Fruit fly (Drosophila melanogaster) whole organism, embryonic: ENCODE results near the gene ATP7.

Experiments used
- CG10543 ChIP-seq: fragments of 200-800 bp; sonication (Bioruptor generic); optimal IDR thresholded peaks from 3 replicates; lab custom pipeline; 2017; ENCODE audit warnings: missing biosample characterization, mild to moderate bottlenecking, missing genetic modification characterization, moderate library complexity
- CG11560 ChIP-seq: fragments of 200-800 bp; sonication (Bioruptor generic); IDR thresholded peaks from 3 replicates; pipeline ENCODE4 v1.3.6; 2022; ENCODE audit warnings: missing biosample characterization, missing genetic modification characterization
- CG11695 ChIP-seq: fragments of 200-800 bp; sonication (Bioruptor generic); IDR thresholded peaks from 3 replicates; pipeline ENCODE4 v1.3.6; 2022; ENCODE audit warnings: missing biosample characterization, missing genetic modification characterization
- CG12769 ChIP-seq: fragments of 200-800 bp; sonication (Bioruptor generic); optimal IDR thresholded peaks from 2 replicates; lab custom pipeline; 2019; ENCODE audit warnings: missing biosample characterization, mild to moderate bottlenecking, missing genetic modification characterization, moderate library complexity
- CG14050 ChIP-seq: fragments of 200-800 bp; sonication (Bioruptor generic); IDR thresholded peaks from 3 replicates; pipeline ENCODE4 v1.3.6; 2022; ENCODE audit warnings: missing biosample characterization, missing genetic modification characterization
- CG15269 ChIP-seq: fragments of 200-800 bp; sonication (Bioruptor generic); optimal IDR thresholded peaks from 2 replicates; lab custom pipeline; 2018; ENCODE audit warnings: missing biosample characterization, mild to moderate bottlenecking, missing genetic modification characterization, moderate library complexity
- CG1529 ChIP-seq: fragments of 200-800 bp; sonication (Bioruptor generic); optimal IDR thresholded peaks from 3 replicates; lab custom pipeline; 2018; ENCODE audit warnings: missing biosample characterization, missing genetic modification characterization
- CG16813 ChIP-seq: fragments of 200-800 bp; sonication (Bioruptor generic); IDR thresholded peaks from 3 replicates; pipeline ENCODE4 v1.3.6; 2022; ENCODE audit warnings: missing biosample characterization, missing genetic modification characterization; ENCODE audit not compliant: partially characterized antibody
- CG1832 ChIP-seq: fragments of 200-800 bp; sonication (Bioruptor generic); optimal IDR thresholded peaks from 2 replicates; lab custom pipeline; 2017; ENCODE audit warnings: missing biosample characterization, mild to moderate bottlenecking, missing genetic modification characterization, inconsistent platforms
- CG18599 ChIP-seq: fragments of 200-800 bp; sonication (Bioruptor generic); optimal IDR thresholded peaks from 3 replicates; lab custom pipeline; 2017; ENCODE audit warnings: missing biosample characterization, missing genetic modification characterization, mild to moderate bottlenecking, moderate library complexity, missing genetic modification reagents
- CG3163 ChIP-seq: fragments of 200-800 bp; sonication (Bioruptor generic); optimal IDR thresholded peaks from 3 replicates; lab custom pipeline; 2016; ENCODE audit warnings: missing biosample characterization, missing genetic modification characterization
- CG4404 ChIP-seq: fragments of 200-800 bp; sonication (Bioruptor generic); IDR thresholded peaks from 2 replicates; pipeline ENCODE4 v1.3.6; 2022; ENCODE audit warnings: missing biosample characterization, missing genetic modification characterization
- CG5245 ChIP-seq: fragments of 200-800 bp; sonication (Bioruptor generic); optimal IDR thresholded peaks from 3 replicates; lab custom pipeline; 2016; ENCODE audit warnings: missing biosample characterization, missing genetic modification characterization
- CG8359 ChIP-seq: fragments of 200-800 bp; sonication (Bioruptor generic); optimal IDR thresholded peaks from 2 replicates; lab custom pipeline; 2017; ENCODE audit warnings: missing biosample characterization, mild to moderate bottlenecking, missing genetic modification characterization, borderline replicate concordance
- CG9817 ChIP-seq: fragments of 200-800 bp; sonication (Bioruptor generic); optimal IDR thresholded peaks from 2 replicates; lab custom pipeline; 2018; ENCODE audit warnings: missing biosample characterization, mild to moderate bottlenecking, missing genetic modification characterization, moderate library complexity
- CoRest ChIP-seq: fragments of 200-800 bp; sonication (Bioruptor generic); optimal IDR thresholded peaks from 3 replicates; lab custom pipeline; 2018; ENCODE audit warnings: missing biosample characterization, mild to moderate bottlenecking, missing genetic modification characterization, moderate library complexity
- Dbx ChIP-seq: fragments of 200-800 bp; sonication (Bioruptor generic); IDR thresholded peaks from 3 replicates; pipeline ENCODE4 v1.3.6; 2022; ENCODE audit warnings: missing biosample characterization, missing genetic modification characterization
- Drgx ChIP-seq: fragments of 200-800 bp; sonication (Bioruptor generic); IDR thresholded peaks from 2 replicates; pipeline ENCODE4 v1.3.6; 2022; ENCODE audit warnings: missing biosample characterization, missing genetic modification characterization
- ERR ChIP-seq: fragments of 200-800 bp; sonication (Bioruptor generic); optimal IDR thresholded peaks from 2 replicates; lab custom pipeline; 2016; ENCODE audit warnings: missing biosample characterization, missing genetic modification characterization
- Eip74EF ChIP-seq, 2 experiments: fragments of 200-800 bp in 1 of 2; fragments of >200 bp in 1 of 2; sonication (Bioruptor generic) in 1 of 2; optimal IDR thresholded peaks; 2 replicates each; lab custom pipeline; 2017 to 2019; ENCODE audit warnings: missing biosample characterization in 2 of 2, missing genetic modification characterization in 2 of 2, mild to moderate bottlenecking in 1 of 2, moderate library complexity in 1 of 2
- Fer3 ChIP-seq: fragments of 200-800 bp; sonication (Bioruptor generic); optimal IDR thresholded peaks from 2 replicates; lab custom pipeline; 2018; ENCODE audit warnings: missing biosample characterization, mild to moderate bottlenecking, missing genetic modification characterization, moderate library complexity
- HmgD ChIP-seq: fragments of 200-800 bp; sonication (Bioruptor generic); optimal IDR thresholded peaks from 3 replicates; lab custom pipeline; 2016; ENCODE audit warnings: missing biosample characterization, missing genetic modification characterization
- Med ChIP-seq: fragments of 200-800 bp; sonication (Bioruptor generic); peaks from one replicate; lab custom pipeline; 2016; ENCODE audit warnings: missing biosample characterization, missing genetic modification characterization, mild to moderate bottlenecking, inconsistent platforms, moderate library complexity
- Meics ChIP-seq: fragments of 200-800 bp; sonication (Bioruptor generic); optimal IDR thresholded peaks from 2 replicates; lab custom pipeline; 2017; ENCODE audit warnings: missing biosample characterization, mild to moderate bottlenecking, missing genetic modification characterization
- Oaz ChIP-seq: fragments of 200-800 bp; sonication (Bioruptor generic); IDR thresholded peaks from 2 replicates; pipeline ENCODE4 v1.3.6; 2022; ENCODE audit warnings: missing biosample characterization, missing genetic modification characterization
- Oli ChIP-seq: fragments of 200-800 bp; sonication (Bioruptor generic); optimal IDR thresholded peaks from 2 replicates; lab custom pipeline; 2018; ENCODE audit warnings: missing biosample characterization, mild to moderate bottlenecking, missing genetic modification characterization, moderate library complexity
- Ptx1 ChIP-seq: fragments of 200-800 bp; sonication (Bioruptor generic); IDR thresholded peaks from 2 replicates; pipeline ENCODE4 v1.3.6; 2022; ENCODE audit warnings: missing biosample characterization, missing genetic modification characterization
- Trl ChIP-seq, 3 experiments: fragments of >200 bp in 2 of 3; fragments of 200-800 bp in 1 of 3; sonication (Bioruptor generic) in 1 of 3; optimal IDR thresholded peaks; 2 replicates in 1 of 3; 3 replicates in 2 of 3; lab custom pipeline; 2016 to 2017; ENCODE audit warnings: missing biosample characterization in 1 of 3, missing genetic modification characterization in 1 of 3
- bsh ChIP-seq, 2 experiments: fragments of 200-800 bp; sonication (Bioruptor generic); optimal IDR thresholded peaks; 2 replicates each; lab custom pipeline; 2017 to 2018; ENCODE audit warnings: mild to moderate bottlenecking in 2 of 2, missing biosample characterization in 2 of 2, missing genetic modification characterization in 2 of 2, moderate library complexity in 1 of 2
- dimm ChIP-seq: fragments of 200-800 bp; sonication (Bioruptor generic); IDR thresholded peaks from 2 replicates; pipeline ENCODE4 v1.3.6; 2022; ENCODE audit warnings: missing biosample characterization, missing genetic modification characterization
- exex ChIP-seq: fragments of 200-800 bp; sonication (Bioruptor generic); optimal IDR thresholded peaks from 4 replicates; lab custom pipeline; 2018; ENCODE audit warnings: missing biosample characterization, mild to moderate bottlenecking, missing genetic modification characterization, moderate library complexity
- gcm2 ChIP-seq: fragments of 200-800 bp; sonication (Bioruptor generic); optimal IDR thresholded peaks from 2 replicates; lab custom pipeline; 2016; ENCODE audit warnings: missing biosample characterization, missing genetic modification characterization
- gem ChIP-seq: fragments of 200-800 bp; sonication (Bioruptor generic); optimal IDR thresholded peaks from 2 replicates; lab custom pipeline; 2019; ENCODE audit warnings: missing biosample characterization, mild to moderate bottlenecking, missing genetic modification characterization, moderate library complexity
- grau ChIP-seq: fragments of 200-800 bp; optimal IDR thresholded peaks from 3 replicates; lab custom pipeline; 2019; ENCODE audit warnings: missing biosample characterization, mild to moderate bottlenecking, missing genetic modification characterization, moderate library complexity
- gro ChIP-seq: fragments of 200-800 bp; sonication (Bioruptor generic); optimal IDR thresholded peaks from 2 replicates; lab custom pipeline; 2016; ENCODE audit warnings: missing biosample characterization, missing genetic modification characterization
- mirr ChIP-seq: fragments of 200-800 bp; sonication (Bioruptor generic); optimal IDR thresholded peaks from 3 replicates; lab custom pipeline; 2018; ENCODE audit warnings: missing biosample characterization, mild to moderate bottlenecking, missing genetic modification characterization
- onecut ChIP-seq: fragments of 200-800 bp; sonication (Bioruptor generic); IDR thresholded peaks from 2 replicates; pipeline ENCODE4 v1.3.6; 2022; ENCODE audit warnings: missing biosample characterization, missing genetic modification characterization
- sc ChIP-seq, 3 experiments: fragments of >200 bp in 2 of 3; fragments of 200-800 bp in 1 of 3; sonication (Bioruptor generic) in 1 of 3; optimal IDR thresholded peaks; 2 replicates in 2 of 3; 3 replicates in 1 of 3; lab custom pipeline; 2017; ENCODE audit warnings: mild to moderate bottlenecking in 1 of 3, missing biosample characterization in 1 of 3, missing genetic modification characterization in 1 of 3, missing genetic modification reagents in 1 of 3
- sob ChIP-seq: fragments of 200-800 bp; sonication (Bioruptor generic); IDR thresholded peaks from 2 replicates; pipeline ENCODE4 v1.3.6; 2022; ENCODE audit warnings: missing biosample characterization, missing genetic modification characterization
- sug ChIP-seq: fragments of 200-800 bp; optimal IDR thresholded peaks from 2 replicates; lab custom pipeline; 2019; ENCODE audit warnings: missing biosample characterization, mild to moderate bottlenecking, missing genetic modification characterization, moderate library complexity
- tgo ChIP-seq: fragments of 200-800 bp; sonication (Bioruptor generic); IDR thresholded peaks from 3 replicates; pipeline ENCODE4 v1.3.6; 2022; ENCODE audit warnings: missing biosample characterization, missing genetic modification characterization
- yki ChIP-seq: fragments of >200 bp; optimal IDR thresholded peaks from 3 replicates; lab custom pipeline; 2018

ATP7 gene

dm6 chrX:11818047-11818766 lies 36.6 kb upstream of the ATP7 start (continued):
- TF ChIP-seq CG9817 (tag; lab: Kevin White, UChicago) (peak; percentile 87), CG4404 (peak; percentile 82), dimm (GFP tag; lab: Robert Waterston, UW) (peak; percentile 86), gcm2 (GFP tag; lab: Kevin White, UChicago) (peak; percentile 91), onecut (GFP tag; lab: Robert Waterston, UW) (peak; percentile 85)

dm6 chrX:11818767-11819089 lies 36.1 kb upstream of the ATP7 start:
- no peak for TF ChIP-seq CG5245
- TF ChIP-seq CG1832 (GFP tag; lab: Kevin White, UChicago), result peak; percentile 6
- TF ChIP-seq CG3163 (GFP tag; lab: Kevin White, UChicago), result peak; percentile 11
- TF ChIP-seq CG1529 (GFP tag; lab: Kevin White, UChicago), result no peak
- TF ChIP-seq Med (GFP tag; lab: Kevin White, UChicago), result no peak
- peak; percentile 67 for TF ChIP-seq yki
- TF ChIP-seq Fer3 (tag; lab: Kevin White, UChicago), result no peak
- peak; percentile 41 to 89 for TF ChIP-seq Trl (optimal IDR thresholded peaks at IDR 0.05; lab: Kevin White, UChicago)
- no peak for TF ChIP-seq Trl (GFP tag; optimal IDR thresholded peaks at IDR 0.05; lab: Kevin White, UChicago)

- TF ChIP-seq HmgD, result no peak
- TF ChIP-seq mirr, result peak; percentile 62
- peak; percentile 58 for TF ChIP-seq grau
- peak; percentile 22 for TF ChIP-seq gem (tag; lab: Kevin White, UChicago)
- TF ChIP-seq sc (optimal IDR thresholded peaks at IDR 0.05; lab: Kevin White, UChicago), result no peak
- no peak for TF ChIP-seq sc (GFP tag; optimal IDR thresholded peaks at IDR 0.05; lab: Kevin White, UChicago)
- 0 out of 2 replicates have a peak, but pooled peaks have one; percentile 17 for TF ChIP-seq Drgx (GFP tag; lab: Robert Waterston, UW)
- no peak for TF ChIP-seq CG8359 (GFP tag; lab: Kevin White, UChicago)
- TF ChIP-seq Dbx (GFP tag; lab: Robert Waterston, UW), result no peak
- no peak for TF ChIP-seq tgo
- TF ChIP-seq ERR (GFP tag; lab: Kevin White, UChicago), result no peak
- no peak for TF ChIP-seq sob (GFP tag; lab: Robert Waterston, UW)
- TF ChIP-seq Med (GFP tag; lab: Kevin White, UChicago), result peak; percentile 52
- no peak for TF ChIP-seq CG12769
- peak; percentile 22 for TF ChIP-seq sug (tag; lab: Kevin White, UChicago)
- peak; percentile 9 for TF ChIP-seq exex (tag; lab: Kevin White, UChicago)
These were observed 35.5 kb upstream of the ATP7 start for dm6 chrX:11819241-11819862.

dm6 chrX:11820284-11821075 lies 34.3 kb upstream of the ATP7 start:
- TF ChIP-seq Ptx1 (GFP tag; lab: Robert Waterston, UW), result peak; percentile 43; the same call in 1 of the 2 replicates
- peak; percentile 43 for TF ChIP-seq CoRest
- TF ChIP-seq CG15269 (tag; lab: Kevin White, UChicago), result peak; percentile 41
- peak in 1 of 2 experiments; percentile 12 for TF ChIP-seq Eip74EF (GFP tag; optimal IDR thresholded peaks at IDR 0.05; lab: Kevin White, UChicago)
- peak in 1 of 2 experiments; percentile 44 for TF ChIP-seq bsh (GFP tag; optimal IDR thresholded peaks at IDR 0.05; lab: Kevin White, UChicago)
- TF ChIP-seq gro (GFP tag; lab: Kevin White, UChicago), result no peak
- no peak for TF ChIP-seq Oaz
- peak; percentile 27 for TF ChIP-seq CG18599
- no peak for TF ChIP-seq CG11560 (tag; lab: Robert Waterston, UW)
- peak; percentile 14 for TF ChIP-seq Oli (tag; lab: Kevin White, UChicago)
- TF ChIP-seq CG10543 (GFP tag; lab: Kevin White, UChicago), result peak; percentile 0
- TF ChIP-seq CG14050, result no peak
- TF ChIP-seq Meics (GFP tag; lab: Kevin White, UChicago), result peak; percentile 20
- TF ChIP-seq CG16813 (GFP tag; lab: Robert Waterston, UW), result no peak
- TF ChIP-seq CG11695 (GFP tag; lab: Robert Waterston, UW), result peak; percentile 17; the same call in 1 of the 3 replicates
